Worm (Caenorhabditis elegans) whole organism, mixed stage, embryonic: ENCODE results near the gene T05A8.11.

Experiments used
- bed-3 ChIP-seq: fragments of 200-800 bp; sonication (Bioruptor generic); optimal IDR thresholded peaks from 3 replicates; lab custom pipeline; 2018; ENCODE audit warnings: mild to moderate bottlenecking, missing genetic modification characterization, moderate library complexity, missing compliant biosample characterization
- blmp-1 ChIP-seq: fragments of 150-350 bp; optimal IDR thresholded peaks from 2 replicates; lab custom pipeline; 2014; ENCODE audit warnings: missing biosample characterization, missing genetic modification characterization
- ceh-39 ChIP-seq: fragments of 150-350 bp; optimal IDR thresholded peaks from 2 replicates; lab custom pipeline; 2014; ENCODE audit warnings: missing biosample characterization, missing genetic modification characterization
- ceh-43 ChIP-seq: fragments of 200-800 bp; sonication (Bioruptor generic); optimal IDR thresholded peaks from 2 replicates; lab custom pipeline; 2018; ENCODE audit warnings: mild to moderate bottlenecking, missing genetic modification characterization, moderate library complexity, missing compliant biosample characterization
- ceh-83 ChIP-seq: fragments of 200-800 bp; sonication (Bioruptor generic); optimal IDR thresholded peaks from 2 replicates; lab custom pipeline; 2018; ENCODE audit warnings: mild to moderate bottlenecking, missing genetic modification characterization, missing compliant biosample characterization
- ces-1 ChIP-seq: fragments of 150-350 bp; optimal IDR thresholded peaks from 2 replicates; lab custom pipeline; 2014; ENCODE audit warnings: missing biosample characterization, missing genetic modification reagents, missing genetic modification characterization
- drap-1 ChIP-seq: fragments of 200-800 bp; sonication (Bioruptor generic); optimal IDR thresholded peaks from 3 replicates; lab custom pipeline; 2018; ENCODE audit warnings: mild to moderate bottlenecking, missing genetic modification characterization, missing compliant biosample characterization
- elt-1 ChIP-seq: sonication (generic microtip); optimal IDR thresholded peaks from 2 replicates; lab custom pipeline; 2017; ENCODE audit warnings: missing genetic modification characterization, mild to moderate bottlenecking, missing compliant biosample characterization, antibody characterized with exemption, moderate library complexity, borderline replicate concordance; ENCODE audit not compliant: insufficient read depth
- elt-3 ChIP-seq: fragments of 150-350 bp; optimal IDR thresholded peaks from 2 replicates; lab custom pipeline; 2014; ENCODE audit warnings: missing biosample characterization, missing genetic modification characterization
- flh-1 ChIP-seq: fragments of 200-800 bp; sonication (Bioruptor generic); optimal IDR thresholded peaks from 2 replicates; lab custom pipeline; 2018; ENCODE audit warnings: mild to moderate bottlenecking, missing genetic modification characterization, moderate library complexity, missing compliant biosample characterization
- ham-2 ChIP-seq: fragments of 200-800 bp; sonication (Bioruptor generic); optimal IDR thresholded peaks from 2 replicates; lab custom pipeline; 2018; ENCODE audit warnings: mild to moderate bottlenecking, missing genetic modification characterization, missing compliant biosample characterization
- hlh-1 ChIP-seq: fragments of 150-350 bp; optimal IDR thresholded peaks from 2 replicates; lab custom pipeline; 2014; ENCODE audit warnings: missing biosample characterization, missing genetic modification reagents, missing genetic modification characterization
- lin-13 ChIP-seq: fragments of 150-350 bp; optimal IDR thresholded peaks from 2 replicates; lab custom pipeline; 2014; ENCODE audit warnings: missing biosample characterization, missing genetic modification characterization
- lin-32 ChIP-seq: fragments of 200-800 bp; sonication (Bioruptor generic); optimal IDR thresholded peaks from 2 replicates; lab custom pipeline; 2018; ENCODE audit warnings: mild to moderate bottlenecking, missing genetic modification characterization, missing compliant biosample characterization
- lsy-2 ChIP-seq: fragments of 150-350 bp; optimal IDR thresholded peaks from 2 replicates; lab custom pipeline; 2014; ENCODE audit warnings: missing biosample characterization, missing genetic modification characterization
- mab-5 ChIP-seq: fragments of 150-350 bp; optimal IDR thresholded peaks from 2 replicates; lab custom pipeline; 2014; ENCODE audit warnings: missing biosample characterization, missing genetic modification characterization
- mep-1 ChIP-seq: fragments of 150-350 bp; optimal IDR thresholded peaks from 2 replicates; lab custom pipeline; 2017; ENCODE audit warnings: missing biosample characterization, missing genetic modification reagents, missing genetic modification characterization, inconsistent platforms
- mls-2 ChIP-seq: sonication (generic microtip); optimal IDR thresholded peaks from 2 replicates; lab custom pipeline; 2016; ENCODE audit warnings: mild to moderate bottlenecking, missing genetic modification characterization, moderate library complexity, missing compliant biosample characterization
- nhr-12 ChIP-seq: fragments of 150-350 bp; optimal IDR thresholded peaks from 2 replicates; lab custom pipeline; 2014; ENCODE audit warnings: missing biosample characterization, missing genetic modification characterization
- nhr-2 ChIP-seq: fragments of 150-350 bp; optimal IDR thresholded peaks from 2 replicates; lab custom pipeline; 2014; ENCODE audit warnings: missing biosample characterization, missing genetic modification characterization
- nhr-237 ChIP-seq: fragments of 150-350 bp; optimal IDR thresholded peaks from 2 replicates; lab custom pipeline; 2014; ENCODE audit warnings: missing biosample characterization, missing genetic modification characterization
- nhr-28 ChIP-seq: fragments of 150-350 bp; optimal IDR thresholded peaks from 2 replicates; lab custom pipeline; 2014; ENCODE audit warnings: missing biosample characterization, missing genetic modification characterization
- nhr-76 ChIP-seq: sonication (generic microtip); optimal IDR thresholded peaks from 2 replicates; lab custom pipeline; 2017; ENCODE audit warnings: missing biosample characterization, missing genetic modification characterization
- pha-4 ChIP-seq: fragments of 150-350 bp; optimal IDR thresholded peaks from 2 replicates; lab custom pipeline; 2018; ENCODE audit warnings: missing biosample characterization, missing genetic modification reagents, missing genetic modification characterization
- sem-2 ChIP-seq: fragments of 200-800 bp; sonication (Bioruptor generic); optimal IDR thresholded peaks from 2 replicates; lab custom pipeline; 2018; ENCODE audit warnings: mild to moderate bottlenecking, missing genetic modification characterization, missing compliant biosample characterization
- snpc-4 ChIP-seq: fragments of 150-350 bp; optimal IDR thresholded peaks from 2 replicates; lab custom pipeline; 2014; ENCODE audit warnings: missing biosample characterization, missing genetic modification characterization
- sptf-1 ChIP-seq: sonication (generic microtip); optimal IDR thresholded peaks from 2 replicates; lab custom pipeline; 2017; ENCODE audit warnings: mild to moderate bottlenecking, missing genetic modification characterization, moderate library complexity, missing compliant biosample characterization
- tbx-8 ChIP-seq: fragments of 200-800 bp; sonication (Bioruptor generic); optimal IDR thresholded peaks from 2 replicates; lab custom pipeline; 2018; ENCODE audit warnings: mild to moderate bottlenecking, missing genetic modification characterization, moderate library complexity, missing compliant biosample characterization
- unc-120 ChIP-seq: sonication (generic microtip); optimal IDR thresholded peaks from 2 replicates; lab custom pipeline; 2017; ENCODE audit warnings: missing genetic modification characterization, missing compliant biosample characterization; ENCODE audit not compliant: poor library complexity, severe bottlenecking
- unc-39 ChIP-seq: fragments of 150-350 bp; optimal IDR thresholded peaks from 2 replicates; lab custom pipeline; 2014; ENCODE audit warnings: missing biosample characterization, missing genetic modification characterization
- unc-62 ChIP-seq: fragments of 150-350 bp; optimal IDR thresholded peaks from 2 replicates; lab custom pipeline; 2014; ENCODE audit warnings: missing biosample characterization, missing genetic modification reagents, missing genetic modification characterization
- ztf-11 ChIP-seq: fragments of 150-350 bp; optimal IDR thresholded peaks from 2 replicates; lab custom pipeline; 2014; ENCODE audit warnings: missing biosample characterization, missing genetic modification characterization

T05A8.11 gene

DNA sequence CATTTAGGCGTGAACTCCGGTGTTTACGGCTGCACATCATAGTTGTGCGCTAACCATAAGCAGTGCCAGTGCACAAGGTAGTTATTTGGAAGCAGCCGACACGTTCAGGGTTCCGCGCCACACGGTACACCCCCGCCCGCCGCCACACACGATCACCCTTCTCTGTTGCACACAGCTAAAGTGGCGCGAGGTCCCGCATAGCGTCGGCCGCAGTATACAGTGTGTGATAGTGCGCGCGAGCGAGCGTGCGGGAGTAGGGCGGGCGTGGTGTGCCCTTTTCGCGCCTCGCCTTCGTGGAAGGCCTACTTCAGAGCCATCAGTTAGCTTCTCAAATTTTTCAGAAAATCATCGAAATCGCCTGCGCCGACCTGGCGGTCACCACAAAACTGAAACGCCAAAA, 11.5 kb upstream of the T05A8.11 start:
- TF ChIP-seq mep-1 (tag; lab: Kevin White, UChicago) = no peak
- no peak for TF ChIP-seq sptf-1 (tag; lab: Kevin White, UChicago)
- no peak for TF ChIP-seq unc-120 (tag; lab: Kevin White, UChicago)
- no peak for TF ChIP-seq snpc-4 (tag; lab: Kevin White, UChicago)
- no peak for TF ChIP-seq nhr-237
- no peak for TF ChIP-seq ham-2
- no peak for TF ChIP-seq nhr-76 (tag; lab: Kevin White, UChicago)
- TF ChIP-seq blmp-1 = no peak
- no peak for TF ChIP-seq bed-3
- TF ChIP-seq sem-2 = no peak
- TF ChIP-seq ces-1 = no peak
- TF ChIP-seq lsy-2 (tag; lab: Kevin White, UChicago) = no peak
- no peak for TF ChIP-seq nhr-2 (tag; lab: Kevin White, UChicago)
- TF ChIP-seq ceh-83 (GFP tag; lab: Kevin White, UChicago) = no peak

- TF ChIP-seq nhr-76 (tag; lab: Kevin White, UChicago) = no peak
- TF ChIP-seq bed-3 = no peak
- TF ChIP-seq ceh-39 (tag; lab: Kevin White, UChicago) = no peak
- no peak for TF ChIP-seq lsy-2 (tag; lab: Kevin White, UChicago)
Observed at ce11 chrII:2736156-2736728, 10.8 kb upstream of the T05A8.11 start, which contains the start of gene T05A8.8. Gene T05A8.8, plus strand, starts transcription at chrII:2736678.

DNA sequence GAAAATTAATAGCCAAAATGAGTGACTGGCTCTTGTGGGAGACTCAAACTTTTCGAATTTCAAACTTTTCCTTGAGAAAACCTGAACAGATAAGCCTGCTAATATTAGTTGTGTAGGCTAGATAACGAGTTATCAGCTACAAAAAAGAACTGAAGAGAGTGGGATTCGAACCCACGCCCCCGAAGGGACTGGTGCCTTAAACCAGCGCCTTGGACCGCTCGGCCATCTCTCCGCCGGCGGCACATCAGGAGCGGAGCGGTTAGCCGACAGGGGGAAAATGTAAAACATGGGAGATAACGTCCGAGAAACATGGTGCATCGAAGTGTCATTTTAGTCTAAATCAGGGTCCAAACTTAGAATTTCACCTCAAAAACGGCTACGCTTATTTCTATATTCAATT, 10.2 kb upstream of the T05A8.11 start:
- TF ChIP-seq mls-2 (tag; lab: Kevin White, UChicago) (no peak), tbx-8 (GFP tag; lab: Kevin White, UChicago) (no peak), elt-1 (tag; lab: Kevin White, UChicago) (no peak), unc-39 (tag; lab: Kevin White, UChicago) (no peak), ceh-43 (GFP tag; lab: Kevin White, UChicago) (no peak), mep-1 (tag; lab: Kevin White, UChicago) (no peak), drap-1 (GFP tag; lab: Kevin White, UChicago) (no peak), ces-1 (no peak), nhr-237 (no peak), elt-3 (tag; lab: Kevin White, UChicago) (no peak), flh-1 (no peak), hlh-1 (tag; lab: Kevin White, UChicago) (no peak), mab-5 (tag; lab: Kevin White, UChicago) (no peak), lin-32 (GFP tag; lab: Kevin White, UChicago) (no peak)

DNA sequence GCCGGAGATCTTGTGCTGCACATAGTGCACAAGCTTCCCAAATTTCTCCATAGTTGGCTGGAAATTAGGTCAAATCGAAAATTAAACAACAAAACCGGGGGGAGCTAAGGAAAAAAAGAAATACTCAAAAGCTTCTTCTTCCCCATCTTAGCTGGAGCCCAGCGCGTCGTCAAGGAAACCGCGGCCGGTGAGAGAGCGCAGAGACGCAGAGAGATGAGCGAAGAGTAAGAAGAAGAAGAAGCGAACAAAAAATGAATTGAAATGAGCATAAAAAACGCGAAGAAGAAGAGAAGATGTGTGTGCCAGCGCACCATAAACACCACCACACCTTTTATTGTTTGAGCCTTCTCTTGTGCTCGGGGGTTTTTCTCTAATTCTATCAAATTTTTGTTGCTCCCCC, 9.7 kb upstream of the T05A8.11 start, which contains the start of gene wdr-31:
Gene wdr-31, minus strand, starts transcription at position 101 of the 400 bp plus-strand sequence.
- TF ChIP-seq unc-62 (GFP tag; lab: Kevin White, UChicago) (no peak), nhr-12 (tag; lab: Kevin White, UChicago) (no peak), unc-39 (tag; lab: Kevin White, UChicago) (no peak), mls-2 (tag; lab: Kevin White, UChicago) (no peak)

DNA sequence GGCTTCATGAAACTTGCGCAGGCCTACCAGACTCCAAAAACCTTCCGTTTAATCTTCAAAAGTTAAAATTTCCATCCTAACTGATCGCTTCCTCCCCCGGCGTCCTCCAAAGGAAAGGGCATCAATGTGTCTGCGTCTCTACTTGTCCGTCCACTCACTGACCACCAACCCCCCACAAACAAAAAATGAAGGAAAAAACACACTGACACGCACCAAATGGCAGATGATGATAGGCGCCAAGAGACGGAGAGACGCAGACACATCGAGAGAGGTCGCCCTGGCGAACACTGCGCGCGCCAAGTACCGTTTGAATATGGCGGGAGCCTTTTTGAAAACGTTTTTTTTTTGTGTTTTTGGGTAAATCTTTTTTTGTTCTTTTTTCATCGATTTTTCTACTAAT, 9.3 kb upstream of the T05A8.11 start:
- TF ChIP-seq ces-1 (no peak), mep-1 (tag; lab: Kevin White, UChicago) (peak; percentile 16), ceh-43 (GFP tag; lab: Kevin White, UChicago) (no peak), sptf-1 (tag; lab: Kevin White, UChicago) (peak; percentile 4), mls-2 (tag; lab: Kevin White, UChicago) (no peak), elt-1 (tag; lab: Kevin White, UChicago) (no peak), ceh-39 (tag; lab: Kevin White, UChicago) (no peak)

DNA sequence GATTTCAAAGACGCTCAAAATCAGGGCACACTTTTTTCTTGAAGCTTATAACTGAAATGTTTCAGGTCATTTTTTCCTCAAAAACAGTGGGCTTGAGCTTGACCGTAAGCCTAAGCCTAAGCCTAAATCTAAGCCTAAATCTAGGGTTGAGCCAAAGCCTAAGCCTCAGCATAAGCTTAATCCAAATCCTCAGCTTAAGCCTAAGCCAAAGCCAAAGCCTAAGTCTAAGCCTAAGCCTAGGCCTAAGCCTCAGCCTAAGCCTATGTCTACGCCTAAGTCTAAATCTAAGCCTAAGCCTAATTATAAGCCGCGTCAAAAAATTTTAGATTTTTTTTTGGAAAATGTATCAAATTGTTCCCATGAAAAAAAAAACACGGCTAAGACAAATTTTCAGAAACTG, 8.8 kb upstream of the T05A8.11 start:
- no peak for TF ChIP-seq unc-39 (tag; lab: Kevin White, UChicago)
- TF ChIP-seq sem-2 = no peak
- TF ChIP-seq nhr-28 (tag; lab: Kevin White, UChicago) = no peak
- no peak for TF ChIP-seq pha-4
- TF ChIP-seq sptf-1 (tag; lab: Kevin White, UChicago) = no peak
- no peak for TF ChIP-seq ztf-11 (tag; lab: Kevin White, UChicago)
- no peak for TF ChIP-seq flh-1
- no peak for TF ChIP-seq tbx-8 (GFP tag; lab: Kevin White, UChicago)
- TF ChIP-seq drap-1 (GFP tag; lab: Kevin White, UChicago) = no peak
- TF ChIP-seq unc-120 (tag; lab: Kevin White, UChicago) = no peak
- TF ChIP-seq nhr-76 (tag; lab: Kevin White, UChicago) = no peak
- TF ChIP-seq elt-1 (tag; lab: Kevin White, UChicago) = no peak
- no peak for TF ChIP-seq nhr-237
- no peak for TF ChIP-seq ham-2
- TF ChIP-seq ceh-83 (GFP tag; lab: Kevin White, UChicago) = no peak
- no peak for TF ChIP-seq lin-13 (tag; lab: Kevin White, UChicago)
- TF ChIP-seq blmp-1 = no peak
- TF ChIP-seq, all 35 proteins: peak for 0
